Worm (Caenorhabditis elegans): Measurements from ENCODE around the gene dnj-24.

dnj-24 gene

ce11 chrIII:5427096-5427495 is 3.2 kb upstream of the dnj-24 start:
- no peak for TF ChIP-seq dao-5 (tag; optimal IDR thresholded peaks at IDR 0.05)
- TF ChIP-seq him-1 (tag; optimal IDR thresholded peaks at IDR 0.05): no peak
- TF ChIP-seq W03F9.2 (tag; optimal IDR thresholded peaks at IDR 0.05): no peak

- TF ChIP-seq W03F9.2 (tag; optimal IDR thresholded peaks at IDR 0.05) (no peak), dao-5 (tag; optimal IDR thresholded peaks at IDR 0.05) (no peak), him-1 (tag; optimal IDR thresholded peaks at IDR 0.05) (no peak)
These were observed 480 bp upstream of the dnj-24 start for ce11 chrIII:5424363-5424762.

ce11 chrIII:5422561-5423103 is 1.3 kb downstream of the dnj-24 start:
- TF ChIP-seq W03F9.2 (tag; optimal IDR thresholded peaks at IDR 0.05) (no peak), dao-5 (tag; optimal IDR thresholded peaks at IDR 0.05) (no peak), him-1 (tag; optimal IDR thresholded peaks at IDR 0.05) (no peak)

- TF ChIP-seq dao-5 (tag; optimal IDR thresholded peaks at IDR 0.05) (no peak), him-1 (tag; optimal IDR thresholded peaks at IDR 0.05) (no peak), W03F9.2 (tag; optimal IDR thresholded peaks at IDR 0.05) (no peak)
These were observed 2.5 kb downstream of the dnj-24 start for ce11 chrIII:5421406-5421805.

- TF ChIP-seq W03F9.2 (tag; optimal IDR thresholded peaks at IDR 0.05): no peak
- no peak for TF ChIP-seq dao-5 (tag; optimal IDR thresholded peaks at IDR 0.05)
- no peak for TF ChIP-seq him-1 (tag; optimal IDR thresholded peaks at IDR 0.05)
These were observed 3.6 kb downstream of the dnj-24 start for ce11 chrIII:5420276-5420675.

ce11 chrIII:5419527-5419926 is 4.4 kb downstream of the dnj-24 start:
- no peak for TF ChIP-seq dao-5 (tag; optimal IDR thresholded peaks at IDR 0.05)
- TF ChIP-seq W03F9.2 (tag; optimal IDR thresholded peaks at IDR 0.05): no peak
- no peak for TF ChIP-seq him-1 (tag; optimal IDR thresholded peaks at IDR 0.05)

- TF ChIP-seq dao-5 (tag; optimal IDR thresholded peaks at IDR 0.05): no peak
- no peak for TF ChIP-seq him-1 (tag; optimal IDR thresholded peaks at IDR 0.05)
- TF ChIP-seq W03F9.2 (tag; optimal IDR thresholded peaks at IDR 0.05): no peak
These were observed 6.0 kb downstream of the dnj-24 start for ce11 chrIII:5417921-5418320.

- no peak for TF ChIP-seq W03F9.2 (tag; optimal IDR thresholded peaks at IDR 0.05)
- TF ChIP-seq him-1 (tag; optimal IDR thresholded peaks at IDR 0.05): no peak
- TF ChIP-seq dao-5 (tag; optimal IDR thresholded peaks at IDR 0.05): no peak
These were observed 10.2 kb downstream of the dnj-24 start, which contains the start of gene grl-22 for ce11 chrIII:5413680-5414079. grl-22 (minus strand) TSS chrIII:5414011.

ce11 chrIII:5407588-5407987 is 16.3 kb downstream of the dnj-24 start, which contains the start of gene W03A5.1:
W03A5.1 (plus strand) TSS chrIII:5407888.
- TF ChIP-seq him-1 (tag; optimal IDR thresholded peaks at IDR 0.05): no peak
- no peak for TF ChIP-seq W03F9.2 (tag; optimal IDR thresholded peaks at IDR 0.05)
- TF ChIP-seq dao-5 (tag; optimal IDR thresholded peaks at IDR 0.05): no peak

ce11 chrIII:5407060-5407459 is 16.8 kb downstream of the dnj-24 start:
- TF ChIP-seq W03F9.2 (tag; optimal IDR thresholded peaks at IDR 0.05) (no peak), him-1 (tag; optimal IDR thresholded peaks at IDR 0.05) (no peak), dao-5 (tag; optimal IDR thresholded peaks at IDR 0.05) (no peak)

ce11 chrIII:5406314-5406713 is 17.6 kb downstream of the dnj-24 start:
- no peak for TF ChIP-seq him-1 (tag; optimal IDR thresholded peaks at IDR 0.05)
- TF ChIP-seq dao-5 (tag; optimal IDR thresholded peaks at IDR 0.05): no peak

- no peak for TF ChIP-seq dao-5 (tag; optimal IDR thresholded peaks at IDR 0.05)
- TF ChIP-seq W03F9.2 (tag; optimal IDR thresholded peaks at IDR 0.05): no peak
These were observed 18.2 kb downstream of the dnj-24 start, which contains the start of the genes W03A5.2 and Y32H12A.8 for ce11 chrIII:5405628-5406084. W03A5.2 (plus strand) TSS chrIII:5406034. Y32H12A.8 (minus strand) TSS chrIII:5406037.

ce11 chrIII:5404998-5405397 is 18.9 kb downstream of the dnj-24 start:
- no peak for TF ChIP-seq him-1 (tag; optimal IDR thresholded peaks at IDR 0.05)
- TF ChIP-seq W03F9.2 (tag; optimal IDR thresholded peaks at IDR 0.05): no peak
- TF ChIP-seq dao-5 (tag; optimal IDR thresholded peaks at IDR 0.05): no peak

ce11 chrIII:5402419-5402818 is 21.5 kb downstream of the dnj-24 start:
- TF ChIP-seq dao-5 (tag; optimal IDR thresholded peaks at IDR 0.05) (no peak), W03F9.2 (tag; optimal IDR thresholded peaks at IDR 0.05) (no peak), him-1 (tag; optimal IDR thresholded peaks at IDR 0.05) (no peak)

- TF ChIP-seq dao-5 (tag; optimal IDR thresholded peaks at IDR 0.05) (no peak), W03F9.2 (tag; optimal IDR thresholded peaks at IDR 0.05) (no peak), him-1 (tag; optimal IDR thresholded peaks at IDR 0.05) (no peak)
These were observed 28.1 kb downstream of the dnj-24 start for ce11 chrIII:5395746-5396145.
